Worm (Caenorhabditis elegans) whole organism, L3 larva: ENCODE measurements around the gene Y5H2B.3.

Experiments
- R02D3.7 ChIP-seq: fragments of 150-350 bp; optimal IDR thresholded peaks from 2 replicates; lab custom pipeline; 2014; ENCODE audit warnings: missing biosample characterization, missing genetic modification characterization
- ZK546.5 ChIP-seq: sonication (generic microtip); optimal IDR thresholded peaks from 2 replicates; lab custom pipeline; 2017; ENCODE audit warnings: missing biosample characterization, missing genetic modification characterization
- ama-1 ChIP-seq: fragments of 150-350 bp; optimal IDR thresholded peaks from 2 replicates; lab custom pipeline; 2018
- ceh-16 ChIP-seq: sonication (generic microtip); optimal IDR thresholded peaks from 2 replicates; lab custom pipeline; 2017; ENCODE audit warnings: missing biosample characterization, missing genetic modification characterization
- ceh-28 ChIP-seq: fragments of 150-350 bp; optimal IDR thresholded peaks from 2 replicates; lab custom pipeline; 2014; ENCODE audit warnings: missing biosample characterization, missing genetic modification reagents, missing genetic modification characterization
- ceh-82 ChIP-seq: fragments of 150-350 bp; optimal IDR thresholded peaks from 2 replicates; lab custom pipeline; 2014; ENCODE audit warnings: missing biosample characterization, missing genetic modification characterization
- daf-12 ChIP-seq: fragments of 150-350 bp; optimal IDR thresholded peaks from 2 replicates; lab custom pipeline; 2014; ENCODE audit warnings: missing biosample characterization, missing genetic modification reagents, missing genetic modification characterization
- egl-27 ChIP-seq: sonication (generic microtip); optimal IDR thresholded peaks from 4 replicates; lab custom pipeline; 2017; ENCODE audit warnings: missing biosample characterization, missing genetic modification reagents, missing genetic modification characterization
- egl-5 ChIP-seq: fragments of 150-350 bp; optimal IDR thresholded peaks from 2 replicates; lab custom pipeline; 2017; ENCODE audit warnings: missing biosample characterization, missing genetic modification reagents, missing genetic modification characterization, inconsistent platforms
- elt-1 ChIP-seq: fragments of 150-350 bp; optimal IDR thresholded peaks from 2 replicates; lab custom pipeline; 2014; ENCODE audit warnings: missing biosample characterization, missing genetic modification characterization
- elt-2 ChIP-seq: sonication (generic microtip); optimal IDR thresholded peaks from 2 replicates; lab custom pipeline; 2016; ENCODE audit warnings: missing genetic modification reagents, mild to moderate bottlenecking, missing genetic modification characterization, missing compliant biosample characterization
- elt-3 ChIP-seq, 3 experiments: fragments of 150-350 bp in 1 of 3; sonication (generic microtip) in 2 of 3; optimal IDR thresholded peaks; 2 replicates in 2 of 3; 4 replicates in 1 of 3; lab custom pipeline; 2014 to 2017; ENCODE audit warnings: missing biosample characterization in 3 of 3, missing genetic modification characterization in 3 of 3
- eor-1 ChIP-seq, 2 experiments: fragments of 150-350 bp; optimal IDR thresholded peaks; 2 replicates each; lab custom pipeline; 2014 to 2018; ENCODE audit warnings: missing biosample characterization in 2 of 2, missing genetic modification characterization in 2 of 2
- fkh-10 ChIP-seq: sonication (generic microtip); optimal IDR thresholded peaks from 2 replicates; lab custom pipeline; 2017; ENCODE audit warnings: missing biosample characterization, missing genetic modification reagents, missing genetic modification characterization
- fkh-2 ChIP-seq: fragments of 150-350 bp; optimal IDR thresholded peaks from 2 replicates; lab custom pipeline; 2014; ENCODE audit warnings: missing biosample characterization, missing genetic modification reagents, missing genetic modification characterization
- fos-1 ChIP-seq: fragments of 150-350 bp; optimal IDR thresholded peaks from 2 replicates; lab custom pipeline; 2014; ENCODE audit warnings: missing biosample characterization, missing genetic modification characterization
- hmg-11 ChIP-seq: sonication (generic microtip); optimal IDR thresholded peaks from 2 replicates; lab custom pipeline; 2016; ENCODE audit warnings: missing genetic modification characterization, missing compliant biosample characterization
- jun-1 ChIP-seq: fragments of 150-350 bp; optimal IDR thresholded peaks from 2 replicates; lab custom pipeline; 2014; ENCODE audit warnings: missing biosample characterization, missing genetic modification reagents, missing genetic modification characterization
- lin-15B ChIP-seq: fragments of 150-350 bp; optimal IDR thresholded peaks from 2 replicates; lab custom pipeline; 2014; ENCODE audit warnings: missing biosample characterization, missing genetic modification characterization
- lin-39 ChIP-seq: fragments of 150-350 bp; optimal IDR thresholded peaks from 2 replicates; lab custom pipeline; 2018; ENCODE audit warnings: missing biosample characterization, missing genetic modification reagents, missing genetic modification characterization
- lsy-12 ChIP-seq: sonication (generic microtip); optimal IDR thresholded peaks from 2 replicates; lab custom pipeline; 2016; ENCODE audit warnings: mild to moderate bottlenecking, missing genetic modification characterization, missing compliant biosample characterization
- mdl-1 ChIP-seq: fragments of 150-350 bp; optimal IDR thresholded peaks from 2 replicates; lab custom pipeline; 2014; ENCODE audit warnings: missing biosample characterization, missing genetic modification characterization
- nfya-1 ChIP-seq: sonication (generic microtip); optimal IDR thresholded peaks from 2 replicates; lab custom pipeline; 2017; ENCODE audit warnings: missing genetic modification characterization, mild to moderate bottlenecking, missing compliant biosample characterization, antibody characterized with exemption, moderate library complexity; ENCODE audit not compliant: insufficient read depth
- nhr-11 ChIP-seq: fragments of 150-350 bp; optimal IDR thresholded peaks from 2 replicates; lab custom pipeline; 2014; ENCODE audit warnings: missing biosample characterization, missing genetic modification characterization
- nhr-12 ChIP-seq: fragments of 150-350 bp; optimal IDR thresholded peaks from 2 replicates; lab custom pipeline; 2014; ENCODE audit warnings: missing biosample characterization, missing genetic modification characterization
- nhr-23 ChIP-seq: fragments of 150-350 bp; optimal IDR thresholded peaks from 2 replicates; lab custom pipeline; 2014; ENCODE audit warnings: missing biosample characterization, missing genetic modification reagents, missing genetic modification characterization
- nhr-237 ChIP-seq: fragments of 150-350 bp; optimal IDR thresholded peaks from 2 replicates; lab custom pipeline; 2014; ENCODE audit warnings: missing biosample characterization, missing genetic modification characterization
- nhr-25 ChIP-seq: sonication (generic microtip); optimal IDR thresholded peaks from 2 replicates; lab custom pipeline; 2017; ENCODE audit warnings: missing biosample characterization, missing genetic modification characterization
- nhr-43 ChIP-seq: sonication (generic microtip); optimal IDR thresholded peaks from 2 replicates; lab custom pipeline; 2016; ENCODE audit warnings: mild to moderate bottlenecking, missing genetic modification characterization, missing compliant biosample characterization; ENCODE audit not compliant: poor library complexity, severe bottlenecking
- nhr-76 ChIP-seq: fragments of 150-350 bp; sonication (generic microtip); optimal IDR thresholded peaks from 5 replicates; lab custom pipeline; 2014; ENCODE audit warnings: missing biosample characterization, missing genetic modification characterization
- nhr-77 ChIP-seq: fragments of 150-350 bp; optimal IDR thresholded peaks from 2 replicates; lab custom pipeline; 2014; ENCODE audit warnings: missing biosample characterization, missing genetic modification characterization
- pha-4 ChIP-seq: fragments of 150-350 bp; optimal IDR thresholded peaks from 2 replicates; lab custom pipeline; 2014; ENCODE audit warnings: missing biosample characterization, missing genetic modification reagents, missing genetic modification characterization
- pqm-1 ChIP-seq: fragments of 150-350 bp; optimal IDR thresholded peaks from 2 replicates; lab custom pipeline; 2017; ENCODE audit warnings: missing biosample characterization, missing genetic modification characterization, inconsistent platforms
- sea-2 ChIP-seq: fragments of 150-350 bp; sonication (generic microtip); optimal IDR thresholded peaks from 4 replicates; lab custom pipeline; 2014; ENCODE audit warnings: missing biosample characterization, missing genetic modification reagents, missing genetic modification characterization
- skn-1 ChIP-seq: fragments of 150-350 bp; optimal IDR thresholded peaks from 2 replicates; lab custom pipeline; 2014; ENCODE audit warnings: missing biosample characterization, missing genetic modification characterization
- snpc-4 ChIP-seq: fragments of 150-350 bp; optimal IDR thresholded peaks from 2 replicates; lab custom pipeline; 2014; ENCODE audit warnings: missing biosample characterization, missing genetic modification characterization
- tbx-2 ChIP-seq: sonication (generic microtip); optimal IDR thresholded peaks from 2 replicates; lab custom pipeline; 2016; ENCODE audit warnings: mild to moderate bottlenecking, missing genetic modification characterization, missing compliant biosample characterization
- unc-39 ChIP-seq: sonication (generic microtip); optimal IDR thresholded peaks from 4 replicates; lab custom pipeline; 2017; ENCODE audit warnings: missing biosample characterization, missing genetic modification characterization
- unc-62 ChIP-seq: fragments of 150-350 bp; sonication (generic microtip); optimal IDR thresholded peaks from 4 replicates; lab custom pipeline; 2014; ENCODE audit warnings: missing biosample characterization, missing genetic modification reagents, missing genetic modification characterization
- zag-1 ChIP-seq: fragments of 150-350 bp; optimal IDR thresholded peaks from 2 replicates; lab custom pipeline; 2014; ENCODE audit warnings: missing biosample characterization, missing genetic modification characterization
- ztf-11 ChIP-seq: fragments of 150-350 bp; optimal IDR thresholded peaks from 2 replicates; lab custom pipeline; 2014; ENCODE audit warnings: missing biosample characterization, missing genetic modification characterization

Y5H2B.3 gene

DNA sequence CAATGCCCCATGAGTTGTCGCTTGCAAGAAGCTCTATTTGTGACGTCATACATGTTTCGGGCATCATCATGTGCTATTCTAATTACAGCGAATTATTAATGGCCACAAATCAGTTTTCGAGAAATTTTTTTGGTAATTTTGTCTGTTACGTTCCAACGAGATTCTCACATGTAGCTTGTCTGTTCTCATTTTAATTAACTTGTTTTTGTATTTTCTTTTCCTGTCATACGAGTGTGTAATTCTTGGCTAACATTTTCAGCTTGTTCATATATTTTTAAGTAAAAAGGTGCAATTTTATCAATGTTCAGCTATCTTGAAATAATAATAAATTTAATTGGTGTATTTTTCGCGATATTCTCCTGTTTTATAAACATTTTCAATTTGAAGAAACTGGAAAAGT, 32.9 kb upstream of the Y5H2B.3 start, which contains the start of gene srbc-21:
Gene srbc-21, plus strand, starts transcription at position 301 of the 400 bp plus-strand sequence.
- TF ChIP-seq egl-27 (tag; lab: Kevin White, UChicago) (no peak), tbx-2 (tag; lab: Kevin White, UChicago) (no peak), nhr-43 (tag; lab: Kevin White, UChicago) (no peak), fkh-10 (GFP tag; lab: Kevin White, UChicago) (no peak), daf-12 (no peak), snpc-4 (tag; lab: Kevin White, UChicago) (no peak), ZK546.5 (tag; lab: Kevin White, UChicago) (no peak)
- TF ChIP-seq, all 47 proteins: peak for 0

ce11 chrV:2156830-2157229, 31.3 kb upstream of the Y5H2B.3 start, which contains the start of gene srbc-22:
TSS of gene srbc-22 (plus strand) at chrV:2157130.
- no peak for TF ChIP-seq R02D3.7
- TF ChIP-seq sea-2 = no peak
- no peak for TF ChIP-seq ceh-82 (tag; lab: Kevin White, UChicago)
- TF ChIP-seq nhr-237 = no peak
- no peak for TF ChIP-seq elt-3 (tag; optimal IDR thresholded peaks at IDR 0.05; lab: Kevin White, UChicago)
- TF ChIP-seq lsy-12 = no peak
- no peak for TF ChIP-seq eor-1 (tag; optimal IDR thresholded peaks at IDR 0.05; lab: Kevin White, UChicago)
- TF ChIP-seq zag-1 = no peak
- TF ChIP-seq pha-4 = no peak
- no peak for TF ChIP-seq fkh-2 (tag; lab: Kevin White, UChicago)
- no peak for TF ChIP-seq ceh-16 (tag; lab: Kevin White, UChicago)
- TF ChIP-seq nhr-77 (tag; lab: Kevin White, UChicago) = no peak
- no peak for TF ChIP-seq elt-2
- TF ChIP-seq egl-27 (tag; lab: Kevin White, UChicago) = no peak
- TF ChIP-seq jun-1 (tag; lab: Kevin White, UChicago) = no peak

ce11 chrV:2159331-2159730, 28.8 kb upstream of the Y5H2B.3 start, which contains the start of gene C45H4.14:
TSS of gene C45H4.14 (minus strand) at chrV:2159431.
- TF ChIP-seq egl-5 (tag; lab: Kevin White, UChicago) (no peak), ceh-16 (tag; lab: Kevin White, UChicago) (no peak)
- TF ChIP-seq, all 47 proteins: peak for 0

DNA sequence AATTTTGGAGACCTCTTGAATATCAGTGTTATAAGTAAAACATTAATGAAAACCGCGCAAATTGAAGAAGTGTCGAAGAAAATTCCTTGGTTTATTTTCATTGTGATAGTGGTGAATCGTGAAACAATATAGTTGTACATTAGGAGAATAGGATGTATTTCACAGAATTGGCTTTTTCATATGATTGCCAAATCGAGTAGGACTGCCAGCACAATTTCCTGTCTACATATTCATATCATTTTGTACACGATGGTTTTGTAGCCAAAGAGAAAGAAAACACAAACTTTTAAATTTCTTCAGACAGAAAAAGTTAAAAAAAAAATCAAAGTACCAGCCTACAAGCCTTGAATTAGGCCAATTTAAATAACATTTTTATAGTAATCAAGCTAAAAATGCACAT, 24.4 kb upstream of the Y5H2B.3 start, which contains the start of gene str-255:
Gene str-255, minus strand, starts transcription at position 101 of the 400 bp plus-strand sequence.
- TF ChIP-seq nhr-43 (tag; lab: Kevin White, UChicago) (no peak), sea-2 (no peak), fos-1 (tag; lab: Kevin White, UChicago) (no peak), ztf-11 (no peak), nhr-76 (tag; lab: Kevin White, UChicago) (no peak), mdl-1 (tag; lab: Kevin White, UChicago) (no peak), skn-1 (tag; lab: Kevin White, UChicago) (no peak), pha-4 (no peak), pqm-1 (tag; lab: Kevin White, UChicago) (no peak), zag-1 (no peak), nhr-11 (no peak), nhr-12 (tag; lab: Kevin White, UChicago) (no peak), hmg-11 (tag; lab: Kevin White, UChicago) (no peak), nfya-1 (tag; lab: Kevin White, UChicago) (no peak), ceh-28 (tag; lab: Kevin White, UChicago) (no peak), unc-39 (tag; lab: Kevin White, UChicago) (no peak), egl-5 (tag; lab: Kevin White, UChicago) (no peak), nhr-77 (tag; lab: Kevin White, UChicago) (no peak), ama-1 (lab: Kevin White, UChicago) (no peak)

ce11 chrV:2166679-2167078, 21.4 kb upstream of the Y5H2B.3 start, which contains the start of gene srbc-19:
TSS of gene srbc-19 (minus strand) at chrV:2166779.
- TF ChIP-seq nhr-23 = no peak
- no peak for TF ChIP-seq nhr-77 (tag; lab: Kevin White, UChicago)
- no peak for TF ChIP-seq lin-15B (tag; lab: Kevin White, UChicago)
- no peak for TF ChIP-seq elt-1 (tag; lab: Kevin White, UChicago)
- no peak for TF ChIP-seq nfya-1 (tag; lab: Kevin White, UChicago)
- TF ChIP-seq nhr-43 (tag; lab: Kevin White, UChicago) = no peak
- TF ChIP-seq nhr-25 (tag; lab: Kevin White, UChicago) = no peak
- TF ChIP-seq egl-5 (tag; lab: Kevin White, UChicago) = no peak
- TF ChIP-seq unc-62 (GFP tag; lab: Kevin White, UChicago) = no peak
- TF ChIP-seq unc-39 (tag; lab: Kevin White, UChicago) = no peak
- no peak for TF ChIP-seq lin-39 (tag; lab: Kevin White, UChicago)
- TF ChIP-seq nhr-11 = no peak
